Fruit fly (Drosophila melanogaster) whole organism, prepupa: ENCODE measurements around the gene wb.

Experiments used
- CG10669 ChIP-seq: fragments of 200-800 bp; sonication (Bioruptor generic); optimal IDR thresholded peaks from 3 replicates; lab custom pipeline; 2018; ENCODE audit warnings: missing biosample characterization, mild to moderate bottlenecking, missing genetic modification characterization, moderate library complexity
- CG1621 ChIP-seq: fragments of 200-800 bp; sonication (Bioruptor generic); optimal IDR thresholded peaks from 3 replicates; lab custom pipeline; 2018; ENCODE audit warnings: missing biosample characterization, mild to moderate bottlenecking, missing genetic modification characterization
- CG16779 ChIP-seq: fragments of 200-800 bp; sonication (Bioruptor generic); optimal IDR thresholded peaks from 3 replicates; lab custom pipeline; 2017; ENCODE audit warnings: missing biosample characterization, mild to moderate bottlenecking, missing genetic modification characterization
- CG4318 ChIP-seq: fragments of 200-800 bp; sonication (Bioruptor generic); optimal IDR thresholded peaks from 3 replicates; lab custom pipeline; 2017; ENCODE audit warnings: missing biosample characterization, mild to moderate bottlenecking, missing genetic modification characterization
- CG6163 ChIP-seq: fragments of 200-800 bp; sonication (Bioruptor generic); IDR thresholded peaks from 3 replicates; pipeline ENCODE4 v1.3.6; 2022; ENCODE audit warnings: missing biosample characterization, missing genetic modification characterization
- Eip75B ChIP-seq: fragments of 200-800 bp; sonication (Bioruptor generic); optimal IDR thresholded peaks from 3 replicates; lab custom pipeline; 2016; ENCODE audit warnings: missing biosample characterization, missing genetic modification characterization
- Eip93F ChIP-seq: fragments of 200-800 bp; sonication (Bioruptor generic); optimal IDR thresholded peaks from 2 replicates; lab custom pipeline; 2016; ENCODE audit warnings: missing biosample characterization, mild to moderate bottlenecking, missing genetic modification characterization
- Gug ChIP-seq: fragments of 200-800 bp; sonication (Bioruptor generic); IDR thresholded peaks from 2 replicates; pipeline ENCODE4 v1.3.6; 2022; ENCODE audit warnings: missing biosample characterization, missing genetic modification characterization
- Hr38 ChIP-seq: sonication (Bioruptor generic); optimal IDR thresholded peaks from 2 replicates; lab custom pipeline; 2016; ENCODE audit warnings: missing biosample characterization, missing genetic modification characterization
- Hr39 ChIP-seq: fragments of 200-800 bp; sonication (Bioruptor generic); optimal IDR thresholded peaks from 2 replicates; lab custom pipeline; 2016; ENCODE audit warnings: missing biosample characterization, missing genetic modification characterization
- OdsH ChIP-seq: fragments of 200-800 bp; sonication (Bioruptor generic); optimal IDR thresholded peaks from 3 replicates; lab custom pipeline; 2016; ENCODE audit warnings: missing biosample characterization, missing genetic modification characterization
- Sox102F ChIP-seq: fragments of 200-800 bp; sonication (Bioruptor generic); optimal IDR thresholded peaks from 2 replicates; lab custom pipeline; 2016; ENCODE audit warnings: missing biosample characterization, mild to moderate bottlenecking, missing genetic modification characterization
- Sox14 ChIP-seq: fragments of 200-800 bp; sonication (Bioruptor generic); optimal IDR thresholded peaks from 3 replicates; lab custom pipeline; 2016; ENCODE audit warnings: missing biosample characterization, missing genetic modification characterization
- vri ChIP-seq: fragments of 200-800 bp; sonication (Bioruptor generic); optimal IDR thresholded peaks from 3 replicates; lab custom pipeline; 2016; ENCODE audit warnings: missing biosample characterization, mild to moderate bottlenecking, missing genetic modification characterization

DNA sequence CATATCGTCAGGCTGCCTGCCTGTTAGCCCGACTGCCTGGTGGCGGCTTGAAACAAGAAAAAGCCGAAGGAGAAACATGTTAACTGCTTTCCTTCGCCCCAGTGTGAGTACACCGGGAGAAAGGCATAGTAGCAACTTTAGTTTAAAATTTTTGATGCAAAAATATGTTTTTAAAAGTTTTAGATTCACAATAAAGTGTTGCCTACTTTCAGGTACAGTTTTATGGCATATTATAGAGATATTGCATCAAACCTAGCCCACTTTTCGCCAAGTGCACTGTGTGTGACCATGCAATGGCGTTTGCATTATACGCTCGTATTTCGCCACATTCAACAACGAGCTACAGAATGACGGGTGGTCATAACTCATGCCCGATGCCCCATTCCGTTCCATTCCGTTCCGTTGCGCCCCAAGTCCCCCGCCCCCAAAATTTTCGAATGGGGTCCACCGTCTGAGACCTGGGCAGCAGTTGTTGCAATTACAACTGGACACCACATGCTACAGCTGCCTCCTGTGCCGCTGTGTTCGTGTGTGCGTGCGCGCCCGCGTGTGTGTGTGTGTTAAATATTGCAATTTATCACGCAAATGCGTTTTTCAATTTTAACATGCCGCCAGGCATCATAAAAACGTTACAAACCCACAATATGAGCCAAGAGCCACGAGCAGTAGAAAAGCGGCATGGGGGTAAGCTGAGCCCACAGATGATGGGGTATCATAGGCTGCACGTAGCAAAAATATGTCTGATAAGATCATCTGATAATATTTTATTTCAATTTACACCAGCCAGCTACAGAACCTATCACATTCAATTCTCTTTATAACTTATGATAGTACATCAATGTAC, 107.3 kb downstream of the wb start:
- TF ChIP-seq Sox14 (GFP tag; lab: Kevin White, UChicago), result peak; percentile 96
- peak; percentile 94 for TF ChIP-seq Gug (GFP tag; lab: Robert Waterston, UW)
- peak; percentile 92 for TF ChIP-seq CG16779
- TF ChIP-seq OdsH (GFP tag; lab: Kevin White, UChicago), result peak; percentile 97
- peak; percentile 94 for TF ChIP-seq CG4318
- peak; percentile 98 for TF ChIP-seq Hr39 (GFP tag; lab: Kevin White, UChicago)
- peak; percentile 37 for TF ChIP-seq Hr38 (GFP tag; lab: Kevin White, UChicago)
- TF ChIP-seq Eip75B (GFP tag; lab: Kevin White, UChicago), result peak; percentile 91
- TF ChIP-seq Sox102F (GFP tag; lab: Kevin White, UChicago), result peak; percentile 96
- peak; percentile 83 for TF ChIP-seq CG6163 (GFP tag; lab: Robert Waterston, UW)
- TF ChIP-seq CG1621, result peak; percentile 93
- TF ChIP-seq Eip93F (GFP tag; lab: Kevin White, UChicago), result peak; percentile 80
- TF ChIP-seq vri (GFP tag; lab: Kevin White, UChicago), result peak; percentile 92
- peak; percentile 93 for TF ChIP-seq CG10669 (GFP tag; lab: Kevin White, UChicago)
